Worm (Caenorhabditis elegans) whole organism, young adult: Measurements from ENCODE around the gene thn-6.

Experiments
- B0019.2 ChIP-seq: fragments of 200-800 bp; sonication (Bioruptor generic); conservative IDR thresholded peaks from 2 replicates; pipeline ENCODE4 v1.3.6; 2022; ENCODE audit warnings: missing genetic modification reagents, missing genetic modification characterization, missing compliant biosample characterization
- B0035.1 ChIP-seq: sonication (generic microtip); optimal IDR thresholded peaks from 2 replicates; lab custom pipeline; 2016; ENCODE audit warnings: missing genetic modification characterization, mild to moderate bottlenecking, missing compliant biosample characterization, missing genotype, missing genetic modification reagents
- C06A6.2 ChIP-seq: fragments of 200-800 bp; sonication (Bioruptor generic); conservative IDR thresholded peaks from 2 replicates; pipeline ENCODE4 v1.3.6; 2022; ENCODE audit warnings: missing genetic modification characterization, missing compliant biosample characterization
- F10E7.11 ChIP-seq: sonication (generic microtip); optimal IDR thresholded peaks from 2 replicates; lab custom pipeline; 2017; ENCODE audit warnings: mild to moderate bottlenecking, missing genetic modification characterization, moderate library complexity, missing compliant biosample characterization
- F33H1.4 ChIP-seq: fragments of 200-800 bp; sonication (Bioruptor generic); IDR thresholded peaks from 2 replicates; pipeline ENCODE4 v1.3.6; 2022; ENCODE audit warnings: missing genetic modification reagents, missing genetic modification characterization, missing compliant biosample characterization
- T26A5.8 ChIP-seq: sonication (generic microtip); optimal IDR thresholded peaks from 2 replicates; lab custom pipeline; 2016; ENCODE audit warnings: missing genetic modification characterization, missing compliant biosample characterization
- Y67H2A.10 ChIP-seq: fragments of 200-800 bp; sonication (Bioruptor generic); conservative IDR thresholded peaks from 2 replicates; pipeline ENCODE4 v1.3.6; 2022; ENCODE audit warnings: missing genetic modification reagents, missing genetic modification characterization, missing compliant biosample characterization
- ZK185.1 ChIP-seq: sonication (generic microtip); optimal IDR thresholded peaks from 2 replicates; lab custom pipeline; 2016; ENCODE audit warnings: mild to moderate bottlenecking, missing genetic modification characterization, missing compliant biosample characterization; ENCODE audit not compliant: poor library complexity, severe bottlenecking
- ama-1 ChIP-seq, 3 experiments: fragments of 150-350 bp in 1 of 3; sonication (generic microtip) in 2 of 3; optimal IDR thresholded peaks; 2 replicates each; lab custom pipeline; 2014 to 2018; ENCODE audit warnings: missing biosample characterization in 2 of 3, missing genetic modification characterization in 2 of 3, missing genetic modification reagents in 2 of 3
- atf-7 ChIP-seq: sonication (generic microtip); optimal IDR thresholded peaks from 2 replicates; lab custom pipeline; 2017; ENCODE audit warnings: mild to moderate bottlenecking, missing genetic modification characterization, missing compliant biosample characterization
- athp-1 ChIP-seq: sonication (generic microtip); optimal IDR thresholded peaks from 2 replicates; lab custom pipeline; 2017; ENCODE audit warnings: mild to moderate bottlenecking, missing genetic modification characterization, missing compliant biosample characterization
- attf-3 ChIP-seq: fragments of 200-800 bp; sonication (Bioruptor generic); conservative IDR thresholded peaks from 2 replicates; pipeline ENCODE4 v1.3.6; 2022; ENCODE audit warnings: missing genetic modification reagents, missing genetic modification characterization, missing compliant biosample characterization
- attf-5 ChIP-seq: fragments of 200-800 bp; sonication (Bioruptor generic); optimal IDR thresholded peaks from 2 replicates; lab custom pipeline; 2018; ENCODE audit warnings: mild to moderate bottlenecking, missing genetic modification characterization, missing compliant biosample characterization
- cebp-1 ChIP-seq, 2 experiments: fragments of 200-800 bp in 1 of 2; sonication (Bioruptor generic) in 1 of 2; sonication (generic microtip) in 1 of 2; IDR thresholded peaks in 1 of 2; optimal IDR thresholded peaks in 1 of 2; 2 replicates each; pipeline versions ENCODE4 v1.3.6 to Lab custom; 2017 to 2022; ENCODE audit warnings: missing compliant biosample characterization in 2 of 2, missing genetic modification characterization in 2 of 2, mild to moderate bottlenecking in 1 of 2, missing genetic modification reagents in 1 of 2, moderate library complexity in 1 of 2
- ceh-100 ChIP-seq: fragments of 200-800 bp; sonication (Bioruptor generic); IDR thresholded peaks from 2 replicates; pipeline ENCODE4 v1.3.6; 2022; ENCODE audit warnings: missing genetic modification reagents, missing genetic modification characterization, missing compliant biosample characterization
- ceh-27 ChIP-seq: fragments of 200-800 bp; sonication (Bioruptor generic); optimal IDR thresholded peaks from 2 replicates; lab custom pipeline; 2018; ENCODE audit warnings: mild to moderate bottlenecking, missing genetic modification characterization, moderate library complexity, missing compliant biosample characterization
- ceh-40 ChIP-seq: fragments of 200-800 bp; sonication (Bioruptor generic); IDR thresholded peaks from 2 replicates; pipeline ENCODE4 v1.3.6; 2022; ENCODE audit warnings: missing genetic modification characterization, missing compliant biosample characterization
- ceh-91 ChIP-seq: fragments of 200-800 bp; sonication (Bioruptor generic); IDR thresholded peaks from 2 replicates; pipeline ENCODE4 v1.3.6; 2022; ENCODE audit warnings: missing genetic modification reagents, missing genetic modification characterization, missing compliant biosample characterization
- chd-7 ChIP-seq: sonication (generic microtip); optimal IDR thresholded peaks from 2 replicates; lab custom pipeline; 2016; ENCODE audit warnings: mild to moderate bottlenecking, missing genetic modification characterization, moderate library complexity, missing compliant biosample characterization
- die-1 ChIP-seq: sonication (generic microtip); optimal IDR thresholded peaks from 2 replicates; lab custom pipeline; 2016; ENCODE audit warnings: missing genotype, mild to moderate bottlenecking, missing genetic modification characterization, missing compliant biosample characterization
- dpff-1 ChIP-seq: sonication (generic microtip); optimal IDR thresholded peaks from 2 replicates; lab custom pipeline; 2017; ENCODE audit warnings: mild to moderate bottlenecking, missing genetic modification characterization, missing compliant biosample characterization
- egl-44 ChIP-seq: fragments of 200-800 bp; sonication (Bioruptor generic); IDR thresholded peaks from 2 replicates; pipeline ENCODE4 v1.3.6; 2022; ENCODE audit warnings: missing genetic modification reagents, missing genetic modification characterization, missing compliant biosample characterization
- ekl-4 ChIP-seq: fragments of 200-800 bp; sonication (Bioruptor generic); IDR thresholded peaks from 2 replicates; pipeline ENCODE4 v1.3.6; 2022; ENCODE audit warnings: missing genetic modification reagents, missing genetic modification characterization, missing compliant biosample characterization
- ets-4 ChIP-seq: fragments of 200-800 bp; sonication (Bioruptor generic); optimal IDR thresholded peaks from 2 replicates; lab custom pipeline; 2018; ENCODE audit warnings: mild to moderate bottlenecking, missing genetic modification characterization, missing compliant biosample characterization
- fkh-3 ChIP-seq: sonication (generic microtip); optimal IDR thresholded peaks from 2 replicates; lab custom pipeline; 2016; ENCODE audit warnings: mild to moderate bottlenecking, missing genetic modification characterization, missing compliant biosample characterization
- gei-17 ChIP-seq: fragments of 200-800 bp; sonication (Bioruptor generic); optimal IDR thresholded peaks from 2 replicates; lab custom pipeline; 2018; ENCODE audit warnings: mild to moderate bottlenecking, missing genetic modification characterization, missing compliant biosample characterization
- hlh-26 ChIP-seq: fragments of 200-800 bp; sonication (Bioruptor generic); conservative IDR thresholded peaks from 2 replicates; pipeline ENCODE4 v1.3.6; 2022; ENCODE audit warnings: missing genetic modification reagents, missing genetic modification characterization, missing compliant biosample characterization
- hmg-20 ChIP-seq: fragments of 200-800 bp; sonication (Bioruptor generic); IDR thresholded peaks from 2 replicates; pipeline ENCODE4 v1.3.6; 2022; ENCODE audit warnings: missing genetic modification reagents, missing genetic modification characterization, missing compliant biosample characterization
- let-526 ChIP-seq: fragments of 200-800 bp; sonication (Bioruptor generic); IDR thresholded peaks from 2 replicates; pipeline ENCODE4 v1.3.6; 2022; ENCODE audit warnings: missing genetic modification reagents, missing genetic modification characterization, missing compliant biosample characterization
- lin-26 ChIP-seq: fragments of 200-800 bp; sonication (Bioruptor generic); IDR thresholded peaks from 2 replicates; pipeline ENCODE4 v1.3.6; 2022; ENCODE audit warnings: missing genetic modification reagents, missing genetic modification characterization, missing compliant biosample characterization
- lin-35 ChIP-seq, 3 experiments: fragments of 150-350 bp in 2 of 3; sonication (generic microtip) in 1 of 3; optimal IDR thresholded peaks; 2 replicates each; lab custom pipeline; 2014 to 2018; ENCODE audit warnings: missing biosample characterization in 3 of 3, missing genetic modification characterization in 3 of 3, missing genetic modification reagents in 3 of 3
- lin-40 ChIP-seq: sonication (generic microtip); optimal IDR thresholded peaks from 2 replicates; lab custom pipeline; 2016; ENCODE audit warnings: missing genetic modification characterization, mild to moderate bottlenecking, missing compliant biosample characterization, missing genotype, missing genetic modification reagents
- lsy-27 ChIP-seq: sonication (generic microtip); optimal IDR thresholded peaks from 2 replicates; lab custom pipeline; 2017; ENCODE audit warnings: missing genetic modification characterization, mild to moderate bottlenecking, missing compliant biosample characterization, antibody characterized with exemption, missing genotype, borderline replicate concordance; ENCODE audit not compliant: insufficient read depth
- madf-3 ChIP-seq: fragments of 200-800 bp; sonication (Bioruptor generic); IDR thresholded peaks from 2 replicates; pipeline ENCODE4 v1.3.6; 2022; ENCODE audit warnings: missing genetic modification reagents, missing genetic modification characterization, missing compliant biosample characterization
- nfya-1 ChIP-seq: sonication (generic microtip); optimal IDR thresholded peaks from 2 replicates; lab custom pipeline; 2017; ENCODE audit warnings: antibody characterized with exemption, missing compliant biosample characterization, missing genetic modification characterization, borderline replicate concordance; ENCODE audit not compliant: insufficient read depth
- nhr-27 ChIP-seq: fragments of 200-800 bp; sonication (Bioruptor generic); optimal IDR thresholded peaks from 2 replicates; lab custom pipeline; 2018; ENCODE audit warnings: mild to moderate bottlenecking, missing genetic modification characterization, moderate library complexity, missing compliant biosample characterization
- nhr-90 ChIP-seq: sonication (generic microtip); optimal IDR thresholded peaks from 2 replicates; lab custom pipeline; 2016; ENCODE audit warnings: missing genotype, mild to moderate bottlenecking, missing genetic modification characterization, missing compliant biosample characterization
- pbrm-1 ChIP-seq: fragments of 200-800 bp; sonication (Bioruptor generic); IDR thresholded peaks from 2 replicates; pipeline ENCODE4 v1.3.6; 2022; ENCODE audit warnings: missing genetic modification reagents, missing genetic modification characterization, missing compliant biosample characterization
- pha-4 ChIP-seq: fragments of 150-350 bp; sonication (generic microtip); optimal IDR thresholded peaks from 2 replicates; lab custom pipeline; 2014; ENCODE audit warnings: missing biosample characterization, missing genetic modification reagents, missing genetic modification characterization
- repo-1 ChIP-seq: sonication (generic microtip); optimal IDR thresholded peaks from 2 replicates; lab custom pipeline; 2017; ENCODE audit warnings: mild to moderate bottlenecking, missing genetic modification characterization, missing compliant biosample characterization
- rpc-1 ChIP-seq, 2 experiments: fragments of 150-350 bp in 1 of 2; sonication (generic microtip) in 1 of 2; optimal IDR thresholded peaks; 2 replicates each; lab custom pipeline; 2014 to 2018; ENCODE audit warnings: missing biosample characterization in 1 of 2, missing genetic modification characterization in 1 of 2, missing genetic modification reagents in 1 of 2, missing genotype in 1 of 2
- snpc-1.3 ChIP-seq: sonication (generic microtip); optimal IDR thresholded peaks from 2 replicates; lab custom pipeline; 2017; ENCODE audit warnings: missing genetic modification characterization, mild to moderate bottlenecking, missing compliant biosample characterization, antibody characterized with exemption, moderate library complexity, missing genotype, missing genetic modification reagents; ENCODE audit not compliant: insufficient read depth
- sptf-2 ChIP-seq: fragments of 200-800 bp; sonication (Bioruptor generic); optimal IDR thresholded peaks from 2 replicates; lab custom pipeline; 2018; ENCODE audit warnings: mild to moderate bottlenecking, missing genetic modification characterization, missing compliant biosample characterization
- tbx-9 ChIP-seq: sonication (generic microtip); optimal IDR thresholded peaks from 2 replicates; lab custom pipeline; 2016; ENCODE audit warnings: borderline replicate concordance, missing genetic modification characterization, inconsistent platforms, missing compliant biosample characterization
- xnd-1 ChIP-seq: sonication (generic microtip); optimal IDR thresholded peaks from 2 replicates; lab custom pipeline; 2016; ENCODE audit warnings: missing genotype, missing genetic modification reagents, missing genetic modification characterization, missing compliant biosample characterization
- zim-3 ChIP-seq: sonication (generic microtip); optimal IDR thresholded peaks from 2 replicates; lab custom pipeline; 2017; ENCODE audit warnings: mild to moderate bottlenecking, missing genetic modification characterization, moderate library complexity, missing compliant biosample characterization
- ztf-22 ChIP-seq: fragments of 200-800 bp; sonication (Bioruptor generic); optimal IDR thresholded peaks from 2 replicates; lab custom pipeline; 2018; ENCODE audit warnings: mild to moderate bottlenecking, missing genetic modification characterization, moderate library complexity, missing compliant biosample characterization

thn-6 gene

DNA sequence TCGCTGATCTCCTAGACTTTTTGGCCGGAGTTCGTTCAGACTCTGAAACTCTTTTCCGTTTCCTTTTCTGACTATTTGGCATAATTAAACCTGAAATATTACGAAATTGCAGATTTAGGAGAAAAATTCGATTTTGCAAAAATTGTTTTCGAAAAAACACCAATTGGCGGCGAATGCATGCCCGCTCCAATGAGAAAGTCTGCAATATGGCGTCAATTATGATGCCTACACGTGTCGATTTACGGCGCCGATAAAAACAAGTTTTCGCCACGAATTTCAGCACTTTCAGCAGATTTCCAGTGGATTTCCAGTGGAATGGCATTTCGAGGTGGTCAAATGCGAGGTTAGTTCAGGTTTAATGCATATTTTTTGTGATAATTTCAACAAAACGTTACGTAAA lies 19.3 kb upstream of the thn-6 start, which contains the start of the genes Y59E9AL.36 and nbet-1 (continued):
- peak; percentile 52; the same call in 1 of the 2 replicates for TF ChIP-seq pbrm-1 (GFP tag; lab: Robert Waterston, UW)
- TF ChIP-seq snpc-1.3 (tag; lab: Kevin White, UChicago), result peak; percentile 61
- no peak for TF ChIP-seq madf-3 (GFP tag; lab: Robert Waterston, UW)
- TF ChIP-seq tbx-9 (tag; lab: Kevin White, UChicago), result no peak
- TF ChIP-seq rpc-1 (optimal IDR thresholded peaks at IDR 0.05; lab: Kevin White, UChicago), result no peak
- TF ChIP-seq rpc-1 (tag; optimal IDR thresholded peaks at IDR 0.05; lab: Kevin White, UChicago), result no peak
- no peak for TF ChIP-seq ets-4
- TF ChIP-seq dpff-1 (tag; lab: Kevin White, UChicago), result no peak
- peak; percentile 59 for TF ChIP-seq ekl-4 (GFP tag; lab: Robert Waterston, UW)
- no peak for TF ChIP-seq xnd-1 (tag; lab: Kevin White, UChicago)
- TF ChIP-seq nhr-27 (tag; lab: Kevin White, UChicago), result no peak
- TF ChIP-seq ztf-22, result no peak
- TF ChIP-seq attf-3 (GFP tag; lab: Robert Waterston, UW), result no peak
- TF ChIP-seq lsy-27 (tag; lab: Kevin White, UChicago), result no peak
- TF ChIP-seq egl-44, result no peak
- TF ChIP-seq T26A5.8 (tag; lab: Kevin White, UChicago), result no peak
- no peak for TF ChIP-seq ceh-40 (GFP tag; lab: Robert Waterston, UW)
- TF ChIP-seq zim-3, result no peak
- TF ChIP-seq nfya-1 (tag; lab: Kevin White, UChicago), result no peak
- peak; percentile 56 for TF ChIP-seq ZK185.1 (tag; lab: Kevin White, UChicago)
- no peak for TF ChIP-seq hlh-26 (GFP tag; lab: Robert Waterston, UW)
- TF ChIP-seq lin-26 (GFP tag; lab: Robert Waterston, UW), result no peak
- no peak for TF ChIP-seq fkh-3 (tag; lab: Kevin White, UChicago)
- no peak for TF ChIP-seq Y67H2A.10 (GFP tag; lab: Robert Waterston, UW)
- TF ChIP-seq pha-4 (tag; lab: Kevin White, UChicago), result no peak
- TF ChIP-seq hmg-20 (GFP tag; lab: Robert Waterston, UW), result no peak
- peak; percentile 34 for TF ChIP-seq sptf-2 (GFP tag; lab: Kevin White, UChicago)
- no peak for TF ChIP-seq atf-7 (tag; lab: Kevin White, UChicago)
- no peak for TF ChIP-seq ama-1 (optimal IDR thresholded peaks at IDR 0.05; lab: Kevin White, UChicago)
- peak in 1 of 2 experiments; percentile 3 for TF ChIP-seq ama-1 (GFP tag; optimal IDR thresholded peaks at IDR 0.05; lab: Kevin White, UChicago)
- TF ChIP-seq attf-5, result peak; percentile 93
- peak in 1 of 3 experiments; percentile 70 for TF ChIP-seq lin-35 (GFP tag; optimal IDR thresholded peaks at IDR 0.05; lab: Kevin White, UChicago)
- no peak for TF ChIP-seq B0035.1
- peak; percentile 59; the same call in 1 of the 2 replicates for TF ChIP-seq ceh-91 (GFP tag; lab: Robert Waterston, UW)
- peak; percentile 23 for TF ChIP-seq lin-40 (tag; lab: Kevin White, UChicago)
- TF ChIP-seq C06A6.2 (GFP tag; lab: Robert Waterston, UW), result no peak
- no peak for TF ChIP-seq die-1
- no peak for TF ChIP-seq ceh-100 (GFP tag; lab: Robert Waterston, UW)
- no peak for TF ChIP-seq gei-17 (GFP tag; lab: Kevin White, UChicago)
- peak; percentile 60; the same call in 1 of the 2 replicates for TF ChIP-seq F33H1.4 (GFP tag; lab: Robert Waterston, UW)
- no peak for TF ChIP-seq repo-1 (tag; lab: Kevin White, UChicago)
- no peak for TF ChIP-seq B0019.2 (GFP tag; lab: Robert Waterston, UW)
- TF ChIP-seq cebp-1 (GFP tag; IDR thresholded peaks at IDR 0.05; lab: Robert Waterston, UW), result no peak
- no peak for TF ChIP-seq cebp-1 (tag; optimal IDR thresholded peaks at IDR 0.05; lab: Kevin White, UChicago)
- no peak for TF ChIP-seq chd-7
- TF ChIP-seq athp-1 (tag; lab: Kevin White, UChicago), result peak; percentile 75
- TF ChIP-seq let-526 (GFP tag; lab: Robert Waterston, UW), result no peak
- no peak for TF ChIP-seq F10E7.11 (tag; lab: Kevin White, UChicago)
- TF ChIP-seq ceh-27 (GFP tag; lab: Kevin White, UChicago), result peak; percentile 41
- no peak for TF ChIP-seq nhr-90 (tag; lab: Kevin White, UChicago)
